Fruit fly (Drosophila melanogaster): Measurements from ENCODE around the gene CG4880.

Gene CG4880

dm6 chrX:16874671-16875070, 11.9 kb upstream of the CG4880 start:
- TF ChIP-seq Snoo (tag; optimal IDR thresholded peaks at IDR 0.05): no peak
- no peak for TF ChIP-seq rn (GFP tag; IDR thresholded peaks at IDR 0.05)
- no peak for TF ChIP-seq CG10348 (GFP tag; IDR thresholded peaks at IDR 0.05)
- no peak for TF ChIP-seq Pif1A (GFP tag; optimal IDR thresholded peaks at IDR 0.05)
- no peak for TF ChIP-seq CG17806 (tag; optimal IDR thresholded peaks at IDR 0.05)
- no peak for TF ChIP-seq CG12605 (GFP tag; IDR thresholded peaks at IDR 0.05)
- no peak for TF ChIP-seq CG34367 (tag; optimal IDR thresholded peaks at IDR 0.05)
- no peak for TF ChIP-seq CG14655 (GFP tag; optimal IDR thresholded peaks at IDR 0.05)
- TF ChIP-seq D1 (tag; optimal IDR thresholded peaks at IDR 0.05): no peak
- no peak for TF ChIP-seq CG32121 (GFP tag; IDR thresholded peaks at IDR 0.05)

dm6 chrX:16876425-16876824, 10.2 kb upstream of the CG4880 start, which contains the start of gene CG13003:
Gene CG13003, minus strand, starts transcription at chrX:16876544.
- TF ChIP-seq Ets98B (GFP tag; IDR thresholded peaks at IDR 0.05): peak; percentile 9; the same call in 1 of the 2 replicates
- TF ChIP-seq Pif1A (GFP tag; optimal IDR thresholded peaks at IDR 0.05): no peak

dm6 chrX:16880013-16880412, 6.6 kb upstream of the CG4880 start:
- TF ChIP-seq CG14655 (GFP tag; optimal IDR thresholded peaks at IDR 0.05): no peak

- TF ChIP-seq gl (tag; optimal IDR thresholded peaks at IDR 0.05) (no peak), fd96Ca (GFP tag; IDR thresholded peaks at IDR 0.05) (no peak), EcR (GFP tag; optimal IDR thresholded peaks at IDR 0.05) (no peak), D1 (tag; optimal IDR thresholded peaks at IDR 0.05) (no peak), CG32121 (GFP tag; IDR thresholded peaks at IDR 0.05) (no peak), CG9948 (tag; optimal IDR thresholded peaks at IDR 0.05) (peak; percentile 10), CG15710 (tag; optimal IDR thresholded peaks at IDR 0.05) (peak; percentile 23), CG12605 (GFP tag; IDR thresholded peaks at IDR 0.05) (no peak), Snoo (tag; optimal IDR thresholded peaks at IDR 0.05) (no peak), CG34367 (tag; optimal IDR thresholded peaks at IDR 0.05) (no peak), Pif1B (GFP tag; optimal IDR thresholded peaks at IDR 0.05) (no peak), CG4496 (GFP tag; IDR thresholded peaks at IDR 0.05) (0 out of 3 replicates have a peak, but pooled peaks have one; percentile 20), CG13204 (GFP tag; optimal IDR thresholded peaks at IDR 0.05) (no peak), CG8159 (tag; optimal IDR thresholded peaks at IDR 0.05) (no peak), CG8301 (tag; optimal IDR thresholded peaks at IDR 0.05) (no peak), CG14655 (GFP tag; optimal IDR thresholded peaks at IDR 0.05) (no peak), CG10348 (GFP tag; IDR thresholded peaks at IDR 0.05) (no peak), Ets98B (GFP tag; IDR thresholded peaks at IDR 0.05) (no peak), rn (GFP tag; IDR thresholded peaks at IDR 0.05) (no peak), Pif1A (GFP tag; optimal IDR thresholded peaks at IDR 0.05) (no peak), CG17806 (tag; optimal IDR thresholded peaks at IDR 0.05) (peak; percentile 11)
Measured at dm6 chrX:16881015-16881414, 5.6 kb upstream of the CG4880 start, which contains the start of gene CG4872. Gene CG4872, plus strand, starts transcription at chrX:16881347.

- TF ChIP-seq rn (GFP tag; IDR thresholded peaks at IDR 0.05) (no peak), Ets98B (GFP tag; IDR thresholded peaks at IDR 0.05) (no peak), CG17806 (tag; optimal IDR thresholded peaks at IDR 0.05) (no peak), fd96Ca (GFP tag; IDR thresholded peaks at IDR 0.05) (no peak), CG8159 (tag; optimal IDR thresholded peaks at IDR 0.05) (no peak), CG14655 (GFP tag; optimal IDR thresholded peaks at IDR 0.05) (no peak), CG4496 (GFP tag; IDR thresholded peaks at IDR 0.05) (no peak), CG9948 (tag; optimal IDR thresholded peaks at IDR 0.05) (no peak), gl (tag; optimal IDR thresholded peaks at IDR 0.05) (no peak), Pif1B (GFP tag; optimal IDR thresholded peaks at IDR 0.05) (no peak), D1 (tag; optimal IDR thresholded peaks at IDR 0.05) (no peak), CG8301 (tag; optimal IDR thresholded peaks at IDR 0.05) (no peak), CG10348 (GFP tag; IDR thresholded peaks at IDR 0.05) (no peak), CG13204 (GFP tag; optimal IDR thresholded peaks at IDR 0.05) (no peak), Snoo (tag; optimal IDR thresholded peaks at IDR 0.05) (no peak), Pif1A (GFP tag; optimal IDR thresholded peaks at IDR 0.05) (no peak), CG32121 (GFP tag; IDR thresholded peaks at IDR 0.05) (no peak), CG12605 (GFP tag; IDR thresholded peaks at IDR 0.05) (no peak), EcR (GFP tag; optimal IDR thresholded peaks at IDR 0.05) (no peak)
Measured at dm6 chrX:16884280-16884679, 2.3 kb upstream of the CG4880 start, which contains the start of the genes Nprl2 and Polr3I. Gene Nprl2, minus strand, starts transcription at chrX:16884365. Gene Polr3I, plus strand, starts transcription at chrX:16884581.

dm6 chrX:16889510-16889909, 2.9 kb downstream of the CG4880 start, which contains the start of gene CG13002:
Gene CG13002, plus strand, starts transcription at chrX:16889810.
- TF ChIP-seq Pif1B (GFP tag; optimal IDR thresholded peaks at IDR 0.05) (no peak), CG14655 (GFP tag; optimal IDR thresholded peaks at IDR 0.05) (no peak), fd96Ca (GFP tag; IDR thresholded peaks at IDR 0.05) (no peak), CG9948 (tag; optimal IDR thresholded peaks at IDR 0.05) (no peak), Pif1A (GFP tag; optimal IDR thresholded peaks at IDR 0.05) (no peak), D1 (tag; optimal IDR thresholded peaks at IDR 0.05) (no peak), rn (GFP tag; IDR thresholded peaks at IDR 0.05) (no peak), EcR (GFP tag; optimal IDR thresholded peaks at IDR 0.05) (no peak), gl (tag; optimal IDR thresholded peaks at IDR 0.05) (no peak), CG4496 (GFP tag; IDR thresholded peaks at IDR 0.05) (no peak), CG17806 (tag; optimal IDR thresholded peaks at IDR 0.05) (no peak), CG13204 (GFP tag; optimal IDR thresholded peaks at IDR 0.05) (no peak), CG8159 (tag; optimal IDR thresholded peaks at IDR 0.05) (no peak), CG10348 (GFP tag; IDR thresholded peaks at IDR 0.05) (no peak), CG12605 (GFP tag; IDR thresholded peaks at IDR 0.05) (no peak), CG15710 (tag; optimal IDR thresholded peaks at IDR 0.05) (no peak)

Measured in whole organism, pupa.